Worm (Caenorhabditis elegans): ENCODE data around the gene snai-1.
A peak's percentile ranks its signal among the peaks of the same experiment; 100 is the strongest.

Gene snai-1

ce11 chrIV:305101-305500 lies 8.4 kb downstream of the snai-1 start:
- TF ChIP-seq ceh-16 (tag; optimal IDR thresholded peaks at IDR 0.05) = no peak
- TF ChIP-seq pha-4 (tag; optimal IDR thresholded peaks at IDR 0.05) = peak; percentile 18
- no peak for TF ChIP-seq fkh-2 (tag; optimal IDR thresholded peaks at IDR 0.05)
- TF ChIP-seq pqm-1 (tag; optimal IDR thresholded peaks at IDR 0.05) = peak; percentile 86
- TF ChIP-seq sea-2 (GFP tag; optimal IDR thresholded peaks at IDR 0.05) = no peak
- no peak for TF ChIP-seq skn-1 (tag; optimal IDR thresholded peaks at IDR 0.05)
- peak; percentile 59 for TF ChIP-seq elt-2 (tag; optimal IDR thresholded peaks at IDR 0.05)
- no peak for TF ChIP-seq unc-39 (tag; optimal IDR thresholded peaks at IDR 0.05)

DNA sequence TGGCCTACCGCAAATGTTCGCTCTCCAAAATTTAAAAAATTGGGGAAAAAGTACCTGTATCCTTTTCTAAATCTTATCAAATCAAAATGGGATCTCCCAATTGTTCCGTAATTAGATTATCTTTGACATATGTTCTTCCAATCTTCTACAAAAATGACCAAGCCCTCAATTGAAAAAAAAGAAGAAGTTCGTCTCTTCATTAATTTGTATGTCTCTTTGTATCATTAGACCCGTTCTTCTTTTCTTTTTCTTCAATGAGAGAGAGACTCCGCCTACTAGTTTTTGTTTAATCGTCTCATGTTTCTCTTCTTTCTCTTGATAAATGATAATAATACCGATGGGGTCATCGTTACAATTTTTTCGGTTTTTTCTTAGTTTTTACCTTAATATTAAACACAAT lies 10.3 kb downstream of the snai-1 start:
- TF ChIP-seq elt-2 (tag; optimal IDR thresholded peaks at IDR 0.05) = no peak
- peak; percentile 27 for TF ChIP-seq nhr-23 (tag; optimal IDR thresholded peaks at IDR 0.05)
- no peak for TF ChIP-seq lin-39 (tag; optimal IDR thresholded peaks at IDR 0.05)
- TF ChIP-seq nhr-11 (tag; optimal IDR thresholded peaks at IDR 0.05) = no peak
- TF ChIP-seq ztf-11 (tag; optimal IDR thresholded peaks at IDR 0.05) = no peak
- TF ChIP-seq pqm-1 (tag; optimal IDR thresholded peaks at IDR 0.05) = no peak
- no peak for TF ChIP-seq ceh-82 (tag; optimal IDR thresholded peaks at IDR 0.05)
- no peak for TF ChIP-seq ztf-4 (tag; optimal IDR thresholded peaks at IDR 0.05)
- no peak for TF ChIP-seq ceh-9 (tag; optimal IDR thresholded peaks at IDR 0.05)
- TF ChIP-seq tbx-2 (tag; optimal IDR thresholded peaks at IDR 0.05) = no peak
- TF ChIP-seq nhr-43 (tag; optimal IDR thresholded peaks at IDR 0.05; ENCODE audit: poor library complexity, severe bottlenecking) = peak; percentile 25
- TF ChIP-seq nhr-12 (tag; optimal IDR thresholded peaks at IDR 0.05) = no peak
- TF ChIP-seq jun-1 (tag; optimal IDR thresholded peaks at IDR 0.05) = no peak
- TF ChIP-seq fkh-10 (GFP tag; optimal IDR thresholded peaks at IDR 0.05) = no peak

DNA sequence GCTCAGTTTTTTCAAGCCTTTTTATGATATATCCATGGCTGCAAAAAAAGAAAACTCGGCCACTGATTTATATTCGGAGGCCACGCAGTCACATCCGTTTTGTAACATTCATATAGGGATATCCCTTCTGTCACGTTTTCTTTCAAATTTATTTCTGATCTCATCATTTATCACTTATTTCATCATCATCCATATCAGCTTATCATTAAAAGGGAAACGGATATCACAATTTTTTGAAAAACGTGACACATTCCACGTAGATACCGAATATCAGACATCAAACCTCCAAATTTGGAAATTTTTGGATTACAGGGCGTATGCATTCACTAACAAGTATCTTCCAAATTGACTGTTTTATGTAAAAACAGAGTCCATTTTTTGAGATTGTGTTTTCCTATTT lies 10.8 kb downstream of the snai-1 start:
- TF ChIP-seq mdl-1 (tag; optimal IDR thresholded peaks at IDR 0.05) (no peak), ceh-28 (tag; optimal IDR thresholded peaks at IDR 0.05) (no peak), nhr-23 (tag; optimal IDR thresholded peaks at IDR 0.05) (peak; percentile 21), nfya-1 (tag; optimal IDR thresholded peaks at IDR 0.05; ENCODE audit: insufficient read depth) (no peak), lin-39 (tag; optimal IDR thresholded peaks at IDR 0.05) (no peak), elt-2 (tag; optimal IDR thresholded peaks at IDR 0.05) (no peak), ztf-4 (tag; optimal IDR thresholded peaks at IDR 0.05) (no peak), ama-1 (optimal IDR thresholded peaks at IDR 0.05) (no peak), zag-1 (tag; optimal IDR thresholded peaks at IDR 0.05) (no peak), elt-3 (tag; optimal IDR thresholded peaks at IDR 0.05) (peak in 2 of 3 experiments; percentile 5 to 12), mml-1 (tag; optimal IDR thresholded peaks at IDR 0.05) (no peak), sea-2 (GFP tag; optimal IDR thresholded peaks at IDR 0.05) (no peak), nhr-43 (tag; optimal IDR thresholded peaks at IDR 0.05; ENCODE audit: poor library complexity, severe bottlenecking) (peak; percentile 44), nhr-25 (tag; optimal IDR thresholded peaks at IDR 0.05) (peak; percentile 6), elt-1 (tag; optimal IDR thresholded peaks at IDR 0.05) (no peak), nhr-12 (tag; optimal IDR thresholded peaks at IDR 0.05) (no peak), ZK546.5 (tag; optimal IDR thresholded peaks at IDR 0.05) (no peak), fkh-2 (tag; optimal IDR thresholded peaks at IDR 0.05) (no peak), egl-5 (tag; optimal IDR thresholded peaks at IDR 0.05) (no peak), nhr-11 (tag; optimal IDR thresholded peaks at IDR 0.05) (no peak)

- TF ChIP-seq lin-15B (tag; optimal IDR thresholded peaks at IDR 0.05) = no peak
- TF ChIP-seq elt-1 (tag; optimal IDR thresholded peaks at IDR 0.05) = no peak
- no peak for TF ChIP-seq eor-1 (tag; optimal IDR thresholded peaks at IDR 0.05)
- TF ChIP-seq aly-2 (tag; optimal IDR thresholded peaks at IDR 0.05) = no peak
- no peak for TF ChIP-seq unc-39 (tag; optimal IDR thresholded peaks at IDR 0.05)
- no peak for TF ChIP-seq sea-2 (GFP tag; optimal IDR thresholded peaks at IDR 0.05)
- no peak for TF ChIP-seq snpc-4 (tag; optimal IDR thresholded peaks at IDR 0.05)
- no peak for TF ChIP-seq hmg-11 (tag; optimal IDR thresholded peaks at IDR 0.05)
- no peak for TF ChIP-seq ztf-11 (tag; optimal IDR thresholded peaks at IDR 0.05)
- no peak for TF ChIP-seq nhr-237 (tag; optimal IDR thresholded peaks at IDR 0.05)
- TF ChIP-seq nhr-25 (tag; optimal IDR thresholded peaks at IDR 0.05) = no peak
- no peak for TF ChIP-seq nhr-67 (tag; optimal IDR thresholded peaks at IDR 0.05)
- TF ChIP-seq mml-1 (tag; optimal IDR thresholded peaks at IDR 0.05) = no peak
- no peak for TF ChIP-seq fkh-10 (GFP tag; optimal IDR thresholded peaks at IDR 0.05)
- TF ChIP-seq fkh-2 (tag; optimal IDR thresholded peaks at IDR 0.05) = no peak
- no peak for TF ChIP-seq egl-5 (tag; optimal IDR thresholded peaks at IDR 0.05)
Measured at ce11 chrIV:300307-300706, 13.2 kb downstream of the snai-1 start.

Data from whole organism, L3 larva.